Worm (Caenorhabditis elegans): ENCODE data around the gene enri-2.

Gene enri-2

ce11 chrX:14561416-14561973 lies 15.9 kb downstream of the enri-2 start (continued):
- TF ChIP-seq hlh-17 (GFP tag; optimal IDR thresholded peaks at IDR 0.05; ENCODE audit: borderline replicate concordance) (no peak), snpc-4 (tag; optimal IDR thresholded peaks at IDR 0.05) (no peak), nhr-77 (tag; optimal IDR thresholded peaks at IDR 0.05) (peak; percentile 57), nhr-71 (tag; optimal IDR thresholded peaks at IDR 0.05) (peak; percentile 95), unc-130 (tag; optimal IDR thresholded peaks at IDR 0.05) (peak; percentile 51), pqm-1 (tag; optimal IDR thresholded peaks at IDR 0.05) (no peak), dpl-1 (GFP tag; optimal IDR thresholded peaks at IDR 0.05) (no peak), hpl-2 (GFP tag; optimal IDR thresholded peaks at IDR 0.05) (no peak), ama-1 (optimal IDR thresholded peaks at IDR 0.05) (no peak), aha-1 (tag; optimal IDR thresholded peaks at IDR 0.05) (no peak), efl-1 (optimal IDR thresholded peaks at IDR 0.05) (peak in 1 of 2 experiments; percentile 22), efl-1 (GFP tag; optimal IDR thresholded peaks at IDR 0.05 in 1 of 2) (no peak), lin-39 (tag; optimal IDR thresholded peaks at IDR 0.05) (no peak), unc-98 (GFP tag; IDR thresholded peaks at IDR 0.05) (0 out of 2 replicates have a peak, but pooled peaks have one; percentile 37), ces-1 (GFP tag; optimal IDR thresholded peaks at IDR 0.05) (no peak), elt-3 (tag; optimal IDR thresholded peaks at IDR 0.05) (peak in 4 of 6 experiments; percentile 1 to 51 (median 41)), sup-37 (GFP tag; optimal IDR thresholded peaks at IDR 0.05) (no peak), nhr-47 (tag; optimal IDR thresholded peaks at IDR 0.05) (peak; percentile 76), unc-62 (GFP tag; optimal IDR thresholded peaks at IDR 0.05) (no peak), fkh-4 (tag; optimal IDR thresholded peaks at IDR 0.05; ENCODE audit: borderline replicate concordance) (no peak), nhr-11 (tag; optimal IDR thresholded peaks at IDR 0.05) (no peak), aly-2 (tag; optimal IDR thresholded peaks at IDR 0.05) (no peak), zip-4 (GFP tag; optimal IDR thresholded peaks at IDR 0.05) (no peak), nhr-76 (tag; optimal IDR thresholded peaks at IDR 0.05) (no peak), nhr-85 (tag) (peak; percentile 87), ceh-82 (tag; optimal IDR thresholded peaks at IDR 0.05) (peak in 1 of 3 experiments; percentile 45), pax-3 (tag; optimal IDR thresholded peaks at IDR 0.05) (peak; percentile 4), elt-2 (tag; optimal IDR thresholded peaks at IDR 0.05) (no peak), tbx-2 (tag; optimal IDR thresholded peaks at IDR 0.05) (peak; percentile 85), F16B12.6 (tag; optimal IDR thresholded peaks at IDR 0.05) (no peak), lin-14 (GFP tag; optimal IDR thresholded peaks at IDR 0.05) (peak; percentile 97), efl-3 (GFP tag; optimal IDR thresholded peaks at IDR 0.05) (no peak), nhr-237 (tag; optimal IDR thresholded peaks at IDR 0.05) (no peak)

ce11 chrX:14562286-14563086 lies 16.8 kb downstream of the enri-2 start:
- TF ChIP-seq ceh-88 (GFP tag; IDR thresholded peaks at IDR 0.05) (no peak), snu-23 (GFP tag; optimal IDR thresholded peaks at IDR 0.05) (peak; percentile 34), ceh-63 (GFP tag; optimal IDR thresholded peaks at IDR 0.05) (no peak), pag-3 (tag; optimal IDR thresholded peaks at IDR 0.05; ENCODE audit: borderline replicate concordance, insufficient read depth) (no peak), irx-1 (tag; optimal IDR thresholded peaks at IDR 0.05) (peak; percentile 39), aly-2 (tag; optimal IDR thresholded peaks at IDR 0.05) (no peak), unc-86 (tag; optimal IDR thresholded peaks at IDR 0.05) (peak; percentile 81), blmp-1 (tag; optimal IDR thresholded peaks at IDR 0.05) (peak; percentile 73), nhr-12 (tag; optimal IDR thresholded peaks at IDR 0.05) (no peak), pax-3 (tag; optimal IDR thresholded peaks at IDR 0.05) (peak; percentile 87), F16B12.6 (tag; optimal IDR thresholded peaks at IDR 0.05) (no peak), unc-130 (tag; optimal IDR thresholded peaks at IDR 0.05) (no peak), nhr-20 (tag; optimal IDR thresholded peaks at IDR 0.05) (peak; percentile 70), fkh-8 (tag; optimal IDR thresholded peaks at IDR 0.05) (peak; percentile 99), tlp-1 (tag; optimal IDR thresholded peaks at IDR 0.05) (no peak), lsy-2 (tag; optimal IDR thresholded peaks at IDR 0.05) (peak in 1 of 2 experiments; percentile 72), egl-27 (tag; optimal IDR thresholded peaks at IDR 0.05) (no peak), fkh-4 (tag; optimal IDR thresholded peaks at IDR 0.05; ENCODE audit: borderline replicate concordance) (no peak), jun-1 (tag; optimal IDR thresholded peaks at IDR 0.05) (no peak), lir-3 (tag; optimal IDR thresholded peaks at IDR 0.05; ENCODE audit: poor library complexity) (peak; percentile 35), zip-4 (GFP tag; optimal IDR thresholded peaks at IDR 0.05) (peak; percentile 25), ceh-8 (GFP tag; optimal IDR thresholded peaks at IDR 0.05) (peak; percentile 61), lin-14 (GFP tag; optimal IDR thresholded peaks at IDR 0.05) (peak; percentile 82), efl-3 (GFP tag; optimal IDR thresholded peaks at IDR 0.05) (no peak), nhr-71 (tag; optimal IDR thresholded peaks at IDR 0.05) (peak; percentile 98)

Data from whole organism, L1 larva.